Fruit fly (Drosophila melanogaster) whole organism, embryonic: ENCODE data around the gene Rab10.
A peak's percentile ranks its signal among the peaks of the same experiment; 100 is the strongest.

ENCODE experiments used
- Blimp-1 ChIP-seq: fragments of 200-800 bp; sonication (Bioruptor generic); optimal IDR thresholded peaks from 3 replicates; lab custom pipeline; 2018; ENCODE audit warnings: missing biosample characterization, missing genetic modification characterization, mild to moderate bottlenecking, moderate library complexity, missing genetic modification reagents
- CG10209 ChIP-seq: fragments of 200-800 bp; sonication (Bioruptor generic); optimal IDR thresholded peaks from 3 replicates; lab custom pipeline; 2017; ENCODE audit warnings: missing biosample characterization, mild to moderate bottlenecking, missing genetic modification characterization, missing genetic modification reagents
- CG17328 ChIP-seq: fragments of 200-800 bp; sonication (Bioruptor generic); IDR thresholded peaks from 2 replicates; pipeline ENCODE4 v1.3.6; 2022; ENCODE audit warnings: missing biosample characterization, missing genetic modification characterization
- CG18619 ChIP-seq: fragments of 200-800 bp; sonication (Bioruptor generic); optimal IDR thresholded peaks from 3 replicates; lab custom pipeline; 2017; ENCODE audit warnings: missing biosample characterization, mild to moderate bottlenecking, missing genetic modification characterization
- CG2712 ChIP-seq: fragments of 200-800 bp; optimal IDR thresholded peaks from 3 replicates; lab custom pipeline; 2019; ENCODE audit warnings: missing biosample characterization, mild to moderate bottlenecking, missing genetic modification characterization, moderate library complexity
- CG3065 ChIP-seq: fragments of 200-800 bp; sonication (Bioruptor generic); optimal IDR thresholded peaks from 2 replicates; lab custom pipeline; 2016; ENCODE audit warnings: missing biosample characterization, missing genetic modification characterization
- CG31365 ChIP-seq: fragments of 200-800 bp; sonication (Bioruptor generic); optimal IDR thresholded peaks from 2 replicates; lab custom pipeline; 2018; ENCODE audit warnings: missing biosample characterization, mild to moderate bottlenecking, missing genetic modification characterization
- CG32532 ChIP-seq: fragments of 200-800 bp; sonication (Bioruptor generic); IDR thresholded peaks from 2 replicates; pipeline ENCODE4 v1.3.6; 2022; ENCODE audit warnings: missing biosample characterization, missing genetic modification characterization
- CG3726 ChIP-seq: fragments of 200-800 bp; sonication (Bioruptor generic); IDR thresholded peaks from 3 replicates; pipeline ENCODE4, ENCODE4 v1.3.6; 2022; ENCODE audit warnings: missing biosample characterization, missing genetic modification characterization
- CG3838 ChIP-seq: fragments of 200-800 bp; sonication (Bioruptor generic); optimal IDR thresholded peaks from 3 replicates; lab custom pipeline; 2016; ENCODE audit warnings: missing biosample characterization, missing genetic modification characterization
- CG6689 ChIP-seq: fragments of 200-800 bp; sonication (Bioruptor generic); IDR thresholded peaks from 2 replicates; pipeline ENCODE4 v1.3.6; 2022; ENCODE audit warnings: missing biosample characterization, missing genetic modification characterization
- CG7963 ChIP-seq: fragments of 200-800 bp; sonication (Bioruptor generic); IDR thresholded peaks from 3 replicates; pipeline ENCODE4 v1.3.6; 2022; ENCODE audit warnings: missing biosample characterization, missing genetic modification characterization; ENCODE audit not compliant: partially characterized antibody
- CG8290 ChIP-seq, 3 experiments: fragments of 200-800 bp; sonication (Bioruptor generic); optimal IDR thresholded peaks; 2 replicates each; lab custom pipeline; 2016 to 2019; ENCODE audit warnings: missing biosample characterization in 3 of 3, missing genetic modification characterization in 3 of 3, mild to moderate bottlenecking in 2 of 3, moderate library complexity in 1 of 3
- CG8478 ChIP-seq: fragments of >200 bp; optimal IDR thresholded peaks from 2 replicates; lab custom pipeline; 2018
- CoRest ChIP-seq: fragments of 200-800 bp; sonication (Bioruptor generic); optimal IDR thresholded peaks from 3 replicates; lab custom pipeline; 2018; ENCODE audit warnings: missing biosample characterization, mild to moderate bottlenecking, missing genetic modification characterization, moderate library complexity
- Dek ChIP-seq: fragments of 200-800 bp; sonication (Bioruptor generic); optimal IDR thresholded peaks from 3 replicates; lab custom pipeline; 2019; ENCODE audit warnings: missing biosample characterization, mild to moderate bottlenecking, missing genetic modification characterization, moderate library complexity
- Dfd ChIP-seq, 2 experiments: fragments of >200 bp; optimal IDR thresholded peaks; 2 replicates each; lab custom pipeline; 2017; ENCODE audit warnings: missing biosample characterization in 2 of 2, missing genetic modification characterization in 2 of 2
- Dip3 ChIP-seq: fragments of 200-800 bp; sonication (Bioruptor generic); optimal IDR thresholded peaks from 3 replicates; lab custom pipeline; 2016; ENCODE audit warnings: missing biosample characterization, missing genetic modification characterization
- Dll ChIP-seq: fragments of 200-800 bp; sonication (Bioruptor generic); IDR thresholded peaks from 4 replicates; pipeline ENCODE4 v1.3.6; 2022; ENCODE audit warnings: missing biosample characterization, missing genetic modification characterization; ENCODE audit not compliant: partially characterized antibody
- Dref ChIP-seq: fragments of 200-800 bp; sonication (Bioruptor generic); IDR thresholded peaks from 2 replicates; pipeline ENCODE4 v1.3.6; 2022; ENCODE audit warnings: missing biosample characterization, missing genetic modification characterization
- Drgx ChIP-seq: fragments of 200-800 bp; sonication (Bioruptor generic); IDR thresholded peaks from 2 replicates; pipeline ENCODE4 v1.3.6; 2022; ENCODE audit warnings: missing biosample characterization, missing genetic modification characterization
- Hmx ChIP-seq: fragments of 200-800 bp; sonication (Bioruptor generic); optimal IDR thresholded peaks from 2 replicates; lab custom pipeline; 2016; ENCODE audit warnings: missing biosample characterization, missing genetic modification characterization
- MESR4 ChIP-seq: fragments of 200-800 bp; sonication (Bioruptor generic); optimal IDR thresholded peaks from 2 replicates; lab custom pipeline; 2018; ENCODE audit warnings: missing biosample characterization, mild to moderate bottlenecking, missing genetic modification characterization, moderate library complexity
- Myb ChIP-seq: fragments of 200-800 bp; sonication (Bioruptor generic); optimal IDR thresholded peaks from 2 replicates; lab custom pipeline; 2016; ENCODE audit warnings: missing biosample characterization, missing genetic modification characterization
- Scr ChIP-seq: fragments of 200-800 bp; sonication (Bioruptor generic); IDR thresholded peaks from 2 replicates; pipeline ENCODE4 v1.3.6; 2022; ENCODE audit warnings: missing biosample characterization, missing genetic modification characterization; ENCODE audit not compliant: partially characterized antibody
- Stat92E ChIP-seq, 3 experiments: fragments of >200 bp in 2 of 3; fragments of 200-800 bp in 1 of 3; sonication (Bioruptor generic) in 1 of 3; optimal IDR thresholded peaks; 2 replicates each; lab custom pipeline; 2017 to 2019; ENCODE audit warnings: missing biosample characterization in 3 of 3, missing genetic modification characterization in 3 of 3, mild to moderate bottlenecking in 1 of 3, moderate library complexity in 1 of 3
- abd-A ChIP-seq: fragments of 200-800 bp; sonication (Bioruptor generic); optimal IDR thresholded peaks from 3 replicates; lab custom pipeline; 2019; ENCODE audit warnings: missing biosample characterization, mild to moderate bottlenecking, missing genetic modification characterization, moderate library complexity
- bab2 ChIP-seq: fragments of 200-800 bp; sonication (Bioruptor generic); optimal IDR thresholded peaks from 2 replicates; lab custom pipeline; 2016; ENCODE audit warnings: missing biosample characterization, missing genetic modification characterization
- bbx ChIP-seq: fragments of 200-800 bp; sonication (Bioruptor generic); IDR thresholded peaks from 2 replicates; pipeline ENCODE4 v1.3.6; 2022; ENCODE audit warnings: missing biosample characterization, missing genetic modification characterization; ENCODE audit not compliant: partially characterized antibody
- br ChIP-seq: fragments of >200 bp; optimal IDR thresholded peaks from 2 replicates; lab custom pipeline; 2017
- cg ChIP-seq: fragments of 200-800 bp; sonication (Bioruptor generic); optimal IDR thresholded peaks from 3 replicates; lab custom pipeline; 2019; ENCODE audit warnings: missing biosample characterization, mild to moderate bottlenecking, missing genetic modification characterization, moderate library complexity
- chinmo ChIP-seq: fragments of 200-800 bp; sonication (Bioruptor generic); IDR thresholded peaks from 4 replicates; pipeline ENCODE4 v1.3.6; 2022; ENCODE audit warnings: missing biosample characterization, missing genetic modification characterization; ENCODE audit not compliant: partially characterized antibody
- crol ChIP-seq: fragments of 200-800 bp; sonication (Bioruptor generic); IDR thresholded peaks from 2 replicates; pipeline ENCODE4 v1.3.6; 2022; ENCODE audit warnings: missing biosample characterization, missing genetic modification characterization
- crp ChIP-seq, 2 experiments: fragments of 200-800 bp; sonication (Bioruptor generic); optimal IDR thresholded peaks; 2 replicates in 1 of 2; 3 replicates in 1 of 2; lab custom pipeline; 2017; ENCODE audit warnings: missing biosample characterization in 2 of 2, missing genetic modification characterization in 2 of 2, mild to moderate bottlenecking in 1 of 2, moderate library complexity in 1 of 2
- gro ChIP-seq: fragments of 200-800 bp; sonication (Bioruptor generic); optimal IDR thresholded peaks from 2 replicates; lab custom pipeline; 2016; ENCODE audit warnings: missing biosample characterization, missing genetic modification characterization
- kay ChIP-seq: fragments of 200-800 bp; sonication (Bioruptor generic); optimal IDR thresholded peaks from 2 replicates; lab custom pipeline; 2016; ENCODE audit warnings: missing biosample characterization, missing genetic modification characterization
- lab ChIP-seq: fragments of 200-800 bp; sonication (Bioruptor generic); optimal IDR thresholded peaks from 3 replicates; lab custom pipeline; 2017; ENCODE audit warnings: missing biosample characterization, missing genetic modification characterization, mild to moderate bottlenecking, moderate library complexity, missing genetic modification reagents
- nau ChIP-seq: fragments of 200-800 bp; sonication (Bioruptor generic); optimal IDR thresholded peaks from 3 replicates; lab custom pipeline; 2017; ENCODE audit warnings: missing biosample characterization, mild to moderate bottlenecking, missing genetic modification characterization, missing genetic modification reagents
- pfk ChIP-seq: fragments of 200-800 bp; sonication (Bioruptor generic); optimal IDR thresholded peaks from 2 replicates; lab custom pipeline; 2018; ENCODE audit warnings: missing biosample characterization, mild to moderate bottlenecking, missing genetic modification characterization, moderate library complexity
- sd ChIP-seq: fragments of 200-800 bp; sonication (Bioruptor generic); optimal IDR thresholded peaks from 3 replicates; lab custom pipeline; 2018; ENCODE audit warnings: missing biosample characterization, mild to moderate bottlenecking, missing genetic modification characterization, moderate library complexity
- sens ChIP-seq: fragments of 200-800 bp; sonication (Bioruptor generic); peaks from one replicate; lab custom pipeline; 2016; ENCODE audit warnings: missing biosample characterization, missing genetic modification characterization
- sna ChIP-seq: fragments of 200-800 bp; sonication (Bioruptor generic); IDR thresholded peaks from 2 replicates; pipeline ENCODE4 v1.3.6; 2022; ENCODE audit warnings: missing biosample characterization, missing genetic modification characterization; ENCODE audit not compliant: partially characterized antibody
- stwl ChIP-seq: fragments of 200-800 bp; sonication (Bioruptor generic); optimal IDR thresholded peaks from 3 replicates; lab custom pipeline; 2018; ENCODE audit warnings: missing biosample characterization, mild to moderate bottlenecking, missing genetic modification characterization, moderate library complexity
- zfh2 ChIP-seq: fragments of 200-800 bp; sonication (Bioruptor generic); optimal IDR thresholded peaks from 2 replicates; lab custom pipeline; 2016; ENCODE audit warnings: missing biosample characterization, missing genetic modification characterization

Gene Rab10

dm6 chrX:20247710-20248109, 3.4 kb upstream of the Rab10 start (continued):
- TF ChIP-seq stwl (tag; lab: Kevin White, UChicago) = no peak
- TF ChIP-seq abd-A (tag; lab: Kevin White, UChicago) = no peak
- TF ChIP-seq Drgx (GFP tag; lab: Robert Waterston, UW) = peak; percentile 36; the same call in 1 of the 2 replicates
- no peak for TF ChIP-seq Dll (GFP tag; lab: Robert Waterston, UW)
- TF ChIP-seq Blimp-1 (GFP tag; lab: Kevin White, UChicago) = no peak
- TF ChIP-seq Stat92E (GFP tag; optimal IDR thresholded peaks at IDR 0.05; lab: Kevin White, UChicago) = no peak
- TF ChIP-seq CoRest = no peak
- peak; percentile 12 for TF ChIP-seq CG2712 (tag; lab: Kevin White, UChicago)
- TF ChIP-seq CG17328 = 0 out of 2 replicates have a peak, but pooled peaks have one; percentile 9

dm6 chrX:20251586-20252160, 535 bp downstream of the Rab10 start:
- no peak for TF ChIP-seq pfk (GFP tag; lab: Kevin White, UChicago)
- 0 out of 2 replicates have a peak, but pooled peaks have one; percentile 30 for TF ChIP-seq crol (GFP tag; lab: Robert Waterston, UW)
- peak; percentile 94 for TF ChIP-seq CG31365
- TF ChIP-seq sd (tag; lab: Kevin White, UChicago) = peak; percentile 58
- peak in 1 of 2 experiments; percentile 36 for TF ChIP-seq crp (GFP tag; optimal IDR thresholded peaks at IDR 0.05; lab: Kevin White, UChicago)
- TF ChIP-seq CG7963 (GFP tag; lab: Robert Waterston, UW) = no peak
- no peak for TF ChIP-seq Myb (GFP tag; lab: Kevin White, UChicago)
- TF ChIP-seq CG3065 (GFP tag; lab: Kevin White, UChicago) = peak; percentile 82
- TF ChIP-seq sens (GFP tag; lab: Kevin White, UChicago) = peak; percentile 63
- no peak for TF ChIP-seq CG2712 (tag; lab: Kevin White, UChicago)
- peak; percentile 82 for TF ChIP-seq cg (GFP tag; lab: Kevin White, UChicago)
- TF ChIP-seq CG18619 (GFP tag; lab: Kevin White, UChicago) = no peak
- TF ChIP-seq bab2 = no peak
- peak; percentile 79 for TF ChIP-seq kay
- TF ChIP-seq Scr (GFP tag; lab: Robert Waterston, UW) = no peak
- TF ChIP-seq lab (GFP tag; lab: Kevin White, UChicago) = no peak
- no peak for TF ChIP-seq Dip3
- no peak for TF ChIP-seq CG3726
- TF ChIP-seq zfh2 (GFP tag; lab: Kevin White, UChicago) = no peak
- TF ChIP-seq CG8478 = peak; percentile 89
- TF ChIP-seq gro (GFP tag; lab: Kevin White, UChicago) = no peak
- no peak for TF ChIP-seq sna (GFP tag; lab: Robert Waterston, UW)
- peak; percentile 53 for TF ChIP-seq CG8290 (GFP tag; optimal IDR thresholded peaks at IDR 0.05; lab: Kevin White, UChicago)
- TF ChIP-seq CG8290 (tag; optimal IDR thresholded peaks at IDR 0.05; lab: Kevin White, UChicago) = peak; percentile 30 to 33
- no peak for TF ChIP-seq CG6689 (GFP tag; lab: Robert Waterston, UW)
- no peak for TF ChIP-seq CG3838 (GFP tag; lab: Kevin White, UChicago)
- 0 out of 2 replicates have a peak, but pooled peaks have one; percentile 42 for TF ChIP-seq Dref
- no peak for TF ChIP-seq nau (GFP tag; lab: Kevin White, UChicago)
- peak in 1 of 2 experiments; percentile 74 for TF ChIP-seq Dfd (GFP tag; optimal IDR thresholded peaks at IDR 0.05; lab: Kevin White, UChicago)
- no peak for TF ChIP-seq CG32532 (GFP tag; lab: Robert Waterston, UW)
- TF ChIP-seq Hmx = no peak
- peak; percentile 33 for TF ChIP-seq stwl (tag; lab: Kevin White, UChicago)
- peak; percentile 39 for TF ChIP-seq MESR4 (GFP tag; lab: Kevin White, UChicago)
- TF ChIP-seq CG10209 (GFP tag; lab: Kevin White, UChicago) = no peak
- TF ChIP-seq chinmo (GFP tag; lab: Robert Waterston, UW) = 0 out of 4 replicates have a peak, but pooled peaks have one; percentile 21
- no peak for TF ChIP-seq Dek (tag; lab: Kevin White, UChicago)
- 0 out of 2 replicates have a peak, but pooled peaks have one; percentile 6 for TF ChIP-seq bbx
- no peak for TF ChIP-seq br
